Worm (Caenorhabditis elegans): ENCODE data around the gene K09E9.7.

DNA sequence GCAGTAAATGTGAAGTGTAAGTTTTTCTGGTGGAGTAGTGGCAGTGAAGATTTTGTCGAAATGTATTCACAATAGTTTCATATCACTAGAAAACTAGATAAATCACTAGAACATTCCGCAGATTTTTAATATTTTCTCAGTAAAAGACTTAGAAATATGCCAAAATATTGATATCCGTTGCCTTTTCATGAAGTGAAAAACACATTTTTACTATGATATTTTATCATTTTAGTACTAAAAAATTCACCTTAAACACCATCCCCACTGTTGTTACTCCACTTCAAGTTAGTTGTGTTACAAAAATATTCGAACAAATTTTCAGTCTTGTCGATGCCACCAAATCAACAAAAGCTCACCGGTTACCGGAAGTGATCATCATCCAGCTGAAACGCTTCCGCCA, 47.3 kb upstream of the K09E9.7 start:
- TF ChIP-seq pha-4 (tag; optimal IDR thresholded peaks at IDR 0.05): no peak
- no peak for TF ChIP-seq nhr-11 (tag; optimal IDR thresholded peaks at IDR 0.05)
- no peak for TF ChIP-seq ama-1 (optimal IDR thresholded peaks at IDR 0.05)
- no peak for TF ChIP-seq hlh-30 (tag; optimal IDR thresholded peaks at IDR 0.05; ENCODE audit: insufficient read depth)
- no peak for TF ChIP-seq tbx-2 (tag; optimal IDR thresholded peaks at IDR 0.05)
- TF ChIP-seq hlh-8 (tag; optimal IDR thresholded peaks at IDR 0.05): no peak
- TF ChIP-seq pag-3 (tag; optimal IDR thresholded peaks at IDR 0.05; ENCODE audit: borderline replicate concordance): no peak
- no peak for TF ChIP-seq fkh-10 (GFP tag; optimal IDR thresholded peaks at IDR 0.05)
- TF ChIP-seq ceh-31 (tag; optimal IDR thresholded peaks at IDR 0.05): no peak
- TF ChIP-seq nfya-1 (tag; optimal IDR thresholded peaks at IDR 0.05): no peak

All from whole organism, late embryonic.